Worm (Caenorhabditis elegans) whole organism, L4/young adult: ENCODE results near the gene fbxc-24.

ENCODE experiments used
- W03F9.2 ChIP-seq: fragments of 150-350 bp; optimal IDR thresholded peaks from 2 replicates; lab custom pipeline; 2014; ENCODE audit warnings: missing biosample characterization, missing genetic modification characterization
- dao-5 ChIP-seq: sonication (generic microtip); optimal IDR thresholded peaks from 2 replicates; lab custom pipeline; 2016; ENCODE audit warnings: missing genotype, missing genetic modification characterization, moderate library complexity, missing compliant biosample characterization
- him-1 ChIP-seq: sonication (generic microtip); optimal IDR thresholded peaks from 2 replicates; lab custom pipeline; 2016; ENCODE audit warnings: missing genotype, missing genetic modification reagents, missing genetic modification characterization, missing compliant biosample characterization

DNA sequence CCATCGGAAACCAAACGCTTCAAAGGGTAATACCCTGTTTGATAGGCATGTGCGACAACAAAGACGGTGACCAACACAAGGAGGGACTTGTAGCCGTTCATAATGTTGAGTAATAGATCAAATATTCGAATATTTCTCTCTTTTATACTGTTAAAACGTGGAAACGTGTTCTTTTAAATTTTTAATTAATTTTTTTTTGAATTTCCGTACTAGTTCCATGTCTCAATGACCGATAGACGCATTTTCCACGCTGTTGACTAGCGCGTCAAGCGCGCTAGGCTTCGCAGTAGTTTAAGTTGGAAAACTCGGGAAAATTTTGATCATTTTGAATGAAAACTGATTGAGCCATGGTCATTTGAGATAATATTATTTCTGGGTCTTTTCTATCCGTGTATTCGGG, 42.7 kb downstream of the fbxc-24 start, which contains the start of gene Y46B2A.3:
- TF ChIP-seq him-1 (no peak), W03F9.2 (no peak), dao-5 (tag; lab: Kevin White, UChicago) (no peak)
